Fruit fly (Drosophila melanogaster): ENCODE results near the gene CG6013.

The CG6013 gene

DNA sequence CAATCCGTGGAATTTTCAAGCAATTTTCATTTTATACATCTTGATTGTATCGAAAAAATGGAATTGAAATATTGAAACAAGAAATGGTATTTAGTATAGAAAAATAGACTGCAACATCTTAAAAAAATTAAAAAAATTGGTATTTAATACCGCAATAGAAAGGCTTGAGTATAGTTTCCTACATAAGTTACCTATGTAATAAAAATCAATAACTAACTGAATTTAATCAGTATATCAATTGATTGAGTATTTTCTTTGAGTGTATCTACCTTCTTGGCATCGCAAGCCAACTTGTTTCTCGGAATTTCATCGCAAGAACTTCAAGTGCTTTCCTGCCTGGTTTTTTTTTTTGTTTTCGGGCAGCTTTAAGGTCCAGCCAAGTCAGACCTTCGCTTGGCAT, 40.8 kb upstream of the CG6013 start:
- TF ChIP-seq CG7987 (GFP tag; optimal IDR thresholded peaks at IDR 0.05) (no peak), CG17385 (GFP tag; optimal IDR thresholded peaks at IDR 0.05) (peak; percentile 2), CG11504 (tag; optimal IDR thresholded peaks at IDR 0.05) (peak; percentile 28), bsh (GFP tag; optimal IDR thresholded peaks at IDR 0.05) (peak; percentile 43 to 58), toy (GFP tag; IDR thresholded peaks at IDR 0.05) (no peak), CG12391 (tag; optimal IDR thresholded peaks at IDR 0.05) (peak; percentile 20), HmgD (GFP tag; optimal IDR thresholded peaks at IDR 0.05) (no peak), Sox102F (GFP tag; optimal IDR thresholded peaks at IDR 0.05) (peak; percentile 18), Blimp-1 (GFP tag; optimal IDR thresholded peaks at IDR 0.05) (peak; percentile 36), CG10979 (tag; optimal IDR thresholded peaks at IDR 0.05) (peak; percentile 54), CG15479 (GFP tag; optimal IDR thresholded peaks at IDR 0.05) (no peak), CG7556 (GFP tag; optimal IDR thresholded peaks at IDR 0.05) (peak; percentile 27), lbe (GFP tag; optimal IDR thresholded peaks at IDR 0.05) (peak; percentile 18), dmrt99B (tag; optimal IDR thresholded peaks at IDR 0.05) (peak; percentile 23), PHDP (tag; optimal IDR thresholded peaks at IDR 0.05) (peak; percentile 21), gsb-n (tag; optimal IDR thresholded peaks at IDR 0.05) (no peak), stc (GFP tag; IDR thresholded peaks at IDR 0.05) (peak; percentile 20; the same call in 1 of the 2 replicates), HLH54F (GFP tag; optimal IDR thresholded peaks at IDR 0.05) (no peak), Ada2b (GFP tag; IDR thresholded peaks at IDR 0.05) (no peak), phol (tag; optimal IDR thresholded peaks at IDR 0.05) (peak; percentile 37), nmo (GFP tag; optimal IDR thresholded peaks at IDR 0.05) (peak; percentile 24), fu2 (GFP tag; optimal IDR thresholded peaks at IDR 0.05) (no peak), CG4328 (GFP tag; optimal IDR thresholded peaks at IDR 0.05) (no peak), CG31441 (GFP tag; IDR thresholded peaks at IDR 0.05) (peak; percentile 36; the same call in 1 of the 2 replicates), CG10267 (tag; optimal IDR thresholded peaks at IDR 0.05) (peak; percentile 9), CG8388 (GFP tag; optimal IDR thresholded peaks at IDR 0.05) (peak; percentile 12), slbo (GFP tag; IDR thresholded peaks at IDR 0.05) (no peak), CG14710 (tag; optimal IDR thresholded peaks at IDR 0.05) (peak; percentile 0), tna (GFP tag; IDR thresholded peaks at IDR 0.05; ENCODE audit: partially characterized antibody) (no peak), CG30403 (GFP tag; optimal IDR thresholded peaks at IDR 0.05) (peak; percentile 13), lola (GFP tag; optimal IDR thresholded peaks at IDR 0.05) (peak in 1 of 3 experiments; percentile 38), H2.0 (GFP tag; IDR thresholded peaks at IDR 0.05) (no peak), Hr39 (optimal IDR thresholded peaks at IDR 0.05) (no peak), eve (GFP tag; optimal IDR thresholded peaks at IDR 0.05) (no peak), sc (optimal IDR thresholded peaks at IDR 0.05) (no peak), sc (GFP tag; optimal IDR thresholded peaks at IDR 0.05) (no peak), fd64A (GFP tag; optimal IDR thresholded peaks at IDR 0.05) (no peak), cato (GFP tag; optimal IDR thresholded peaks at IDR 0.05; ENCODE audit: borderline replicate concordance) (no peak), gem (tag; optimal IDR thresholded peaks at IDR 0.05) (peak; percentile 62), CG3838 (GFP tag; optimal IDR thresholded peaks at IDR 0.05) (no peak), CG2678 (tag; optimal IDR thresholded peaks at IDR 0.05) (peak; percentile 16), CG7839 (tag; optimal IDR thresholded peaks at IDR 0.05) (peak; percentile 13), CG8359 (GFP tag; optimal IDR thresholded peaks at IDR 0.05; ENCODE audit: borderline replicate concordance) (no peak), Side (GFP tag; optimal IDR thresholded peaks at IDR 0.05) (no peak), Doc3 (GFP tag; IDR thresholded peaks at IDR 0.05; ENCODE audit: partially characterized antibody) (no peak), aop (GFP tag; IDR thresholded peaks at IDR 0.05) (no peak), CG14014 (GFP tag; IDR thresholded peaks at IDR 0.05) (no peak), ci (GFP tag; IDR thresholded peaks at IDR 0.05) (no peak), dmrt11E (tag; optimal IDR thresholded peaks at IDR 0.05) (peak; percentile 50), CoRest (tag; optimal IDR thresholded peaks at IDR 0.05) (peak; percentile 28)

Measured in whole organism, embryonic.